Worm (Caenorhabditis elegans) whole organism, mixed stage, embryonic: Measurements from ENCODE around the gene dcaf-1.

Experiments used
- M03D4.4 ChIP-seq: sonication (generic microtip); optimal IDR thresholded peaks from 2 replicates; lab custom pipeline; 2017; ENCODE audit warnings: mild to moderate bottlenecking, missing genetic modification characterization, missing compliant biosample characterization
- bed-3 ChIP-seq: fragments of 200-800 bp; sonication (Bioruptor generic); optimal IDR thresholded peaks from 3 replicates; lab custom pipeline; 2018; ENCODE audit warnings: mild to moderate bottlenecking, missing genetic modification characterization, moderate library complexity, missing compliant biosample characterization
- ceh-83 ChIP-seq: fragments of 200-800 bp; sonication (Bioruptor generic); optimal IDR thresholded peaks from 2 replicates; lab custom pipeline; 2018; ENCODE audit warnings: mild to moderate bottlenecking, missing genetic modification characterization, missing compliant biosample characterization
- elt-3 ChIP-seq: fragments of 150-350 bp; optimal IDR thresholded peaks from 2 replicates; lab custom pipeline; 2014; ENCODE audit warnings: missing biosample characterization, missing genetic modification characterization
- ham-2 ChIP-seq: fragments of 200-800 bp; sonication (Bioruptor generic); optimal IDR thresholded peaks from 2 replicates; lab custom pipeline; 2018; ENCODE audit warnings: mild to moderate bottlenecking, missing genetic modification characterization, missing compliant biosample characterization
- mep-1 ChIP-seq: fragments of 150-350 bp; optimal IDR thresholded peaks from 2 replicates; lab custom pipeline; 2017; ENCODE audit warnings: missing biosample characterization, missing genetic modification reagents, missing genetic modification characterization, inconsistent platforms
- nhr-12 ChIP-seq: fragments of 150-350 bp; optimal IDR thresholded peaks from 2 replicates; lab custom pipeline; 2014; ENCODE audit warnings: missing biosample characterization, missing genetic modification characterization
- nhr-237 ChIP-seq: fragments of 150-350 bp; optimal IDR thresholded peaks from 2 replicates; lab custom pipeline; 2014; ENCODE audit warnings: missing biosample characterization, missing genetic modification characterization
- nhr-76 ChIP-seq: sonication (generic microtip); optimal IDR thresholded peaks from 2 replicates; lab custom pipeline; 2017; ENCODE audit warnings: missing biosample characterization, missing genetic modification characterization
- pha-4 ChIP-seq: fragments of 150-350 bp; optimal IDR thresholded peaks from 2 replicates; lab custom pipeline; 2018; ENCODE audit warnings: missing biosample characterization, missing genetic modification reagents, missing genetic modification characterization
- unc-39 ChIP-seq: fragments of 150-350 bp; optimal IDR thresholded peaks from 2 replicates; lab custom pipeline; 2014; ENCODE audit warnings: missing biosample characterization, missing genetic modification characterization
- unc-62 ChIP-seq: fragments of 150-350 bp; optimal IDR thresholded peaks from 2 replicates; lab custom pipeline; 2014; ENCODE audit warnings: missing biosample characterization, missing genetic modification reagents, missing genetic modification characterization
- zip-8 ChIP-seq: fragments of 150-350 bp; optimal IDR thresholded peaks from 2 replicates; lab custom pipeline; 2014; ENCODE audit warnings: missing biosample characterization, missing genetic modification characterization

DNA sequence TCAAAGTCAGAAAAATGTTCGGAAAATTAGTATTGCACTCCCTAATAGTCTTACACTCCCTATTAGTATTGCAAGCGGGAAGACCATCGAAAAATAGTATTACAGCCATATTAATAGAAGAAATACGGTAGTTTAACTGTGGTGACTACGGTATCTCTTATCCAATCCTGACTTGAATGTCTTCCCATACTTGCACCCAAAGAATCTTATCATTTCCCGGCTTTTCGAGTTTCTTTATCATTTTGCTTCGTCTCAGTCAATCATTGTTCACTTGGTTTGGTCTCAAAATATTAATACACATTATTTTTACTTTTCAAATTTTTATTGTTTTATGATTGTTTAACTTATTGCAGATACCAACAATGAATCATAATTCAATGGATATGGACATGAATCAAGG lies 53.3 kb downstream of the dcaf-1 start, which contains the start of gene F58G6.3:
- TF ChIP-seq unc-62 (GFP tag; lab: Kevin White, UChicago): no peak
- TF ChIP-seq ceh-83: no peak
- no peak for TF ChIP-seq ham-2
- TF ChIP-seq M03D4.4: no peak
- no peak for TF ChIP-seq nhr-12
- no peak for TF ChIP-seq mep-1 (tag; lab: Kevin White, UChicago)
- TF ChIP-seq nhr-237: no peak
- TF ChIP-seq elt-3 (tag; lab: Kevin White, UChicago): no peak
- TF ChIP-seq pha-4: no peak
- no peak for TF ChIP-seq nhr-76 (tag; lab: Kevin White, UChicago)
- no peak for TF ChIP-seq zip-8
- TF ChIP-seq unc-39 (tag; lab: Kevin White, UChicago): no peak
- no peak for TF ChIP-seq bed-3 (GFP tag; lab: Kevin White, UChicago)
